Fruit fly (Drosophila melanogaster) whole organism, embryonic: ENCODE data around the gene CG33773.

Source experiments
- Antp ChIP-seq: fragments of 200-800 bp; sonication (Bioruptor generic); optimal IDR thresholded peaks from 3 replicates; lab custom pipeline; 2016; ENCODE audit warnings: missing biosample characterization, missing genetic modification characterization
- CG10366 ChIP-seq: fragments of 200-800 bp; sonication (Bioruptor generic); IDR thresholded peaks from 2 replicates; pipeline ENCODE4 v1.3.6; 2022; ENCODE audit warnings: missing biosample characterization, missing genetic modification characterization
- CG10654 ChIP-seq: fragments of 200-800 bp; sonication (Bioruptor generic); optimal IDR thresholded peaks from 2 replicates; lab custom pipeline; 2016; ENCODE audit warnings: missing biosample characterization, missing genetic modification characterization
- CG11085 ChIP-seq: fragments of 200-800 bp; sonication (Bioruptor generic); IDR thresholded peaks from 2 replicates; pipeline ENCODE4 v1.3.6; 2022; ENCODE audit warnings: missing biosample characterization, missing genetic modification characterization
- CG13123 ChIP-seq: fragments of 200-800 bp; sonication (Bioruptor generic); optimal IDR thresholded peaks from 2 replicates; lab custom pipeline; 2016; ENCODE audit warnings: missing biosample characterization, missing genetic modification characterization
- CG17328 ChIP-seq: fragments of 200-800 bp; sonication (Bioruptor generic); IDR thresholded peaks from 2 replicates; pipeline ENCODE4 v1.3.6; 2022; ENCODE audit warnings: missing biosample characterization, missing genetic modification characterization
- CG17568 ChIP-seq: fragments of 200-800 bp; sonication (Bioruptor generic); optimal IDR thresholded peaks from 2 replicates; lab custom pipeline; 2018; ENCODE audit warnings: missing biosample characterization, mild to moderate bottlenecking, missing genetic modification characterization, moderate library complexity
- CG3281 ChIP-seq: fragments of 200-800 bp; sonication (Bioruptor generic); optimal IDR thresholded peaks from 3 replicates; lab custom pipeline; 2017; ENCODE audit warnings: missing biosample characterization, mild to moderate bottlenecking, missing genetic modification characterization
- CG4707 ChIP-seq: fragments of 200-800 bp; sonication (Bioruptor generic); optimal IDR thresholded peaks from 2 replicates; lab custom pipeline; 2018; ENCODE audit warnings: missing biosample characterization, mild to moderate bottlenecking, missing genetic modification characterization, moderate library complexity
- CG4820 ChIP-seq: fragments of 200-800 bp; sonication (Bioruptor generic); optimal IDR thresholded peaks from 3 replicates; lab custom pipeline; 2016; ENCODE audit warnings: missing biosample characterization, missing genetic modification characterization
- CG6175 ChIP-seq: fragments of 200-800 bp; sonication (Bioruptor generic); IDR thresholded peaks from 3 replicates; pipeline ENCODE4 v1.3.6; 2022; ENCODE audit warnings: missing biosample characterization, missing genetic modification characterization
- CG6791 ChIP-seq: fragments of 200-800 bp; sonication (Bioruptor generic); IDR thresholded peaks from 3 replicates; pipeline ENCODE4 v1.3.6; 2022; ENCODE audit warnings: missing biosample characterization, missing genetic modification characterization; ENCODE audit not compliant: partially characterized antibody
- CG6854 ChIP-seq: fragments of 200-800 bp; sonication (Bioruptor generic); optimal IDR thresholded peaks from 3 replicates; lab custom pipeline; 2017; ENCODE audit warnings: missing biosample characterization, mild to moderate bottlenecking, missing genetic modification characterization
- CG7271 ChIP-seq: fragments of 200-800 bp; sonication (Bioruptor generic); optimal IDR thresholded peaks from 2 replicates; lab custom pipeline; 2018; ENCODE audit warnings: missing biosample characterization, mild to moderate bottlenecking, missing genetic modification characterization, moderate library complexity
- CG7963 ChIP-seq: fragments of 200-800 bp; sonication (Bioruptor generic); IDR thresholded peaks from 3 replicates; pipeline ENCODE4 v1.3.6; 2022; ENCODE audit warnings: missing biosample characterization, missing genetic modification characterization; ENCODE audit not compliant: partially characterized antibody
- CG8290 ChIP-seq, 3 experiments: fragments of 200-800 bp; sonication (Bioruptor generic); optimal IDR thresholded peaks; 2 replicates each; lab custom pipeline; 2016 to 2019; ENCODE audit warnings: missing biosample characterization in 3 of 3, missing genetic modification characterization in 3 of 3, mild to moderate bottlenecking in 2 of 3, moderate library complexity in 1 of 3
- CG8924 ChIP-seq: fragments of 200-800 bp; optimal IDR thresholded peaks from 3 replicates; lab custom pipeline; 2019; ENCODE audit warnings: missing biosample characterization, mild to moderate bottlenecking, missing genetic modification characterization, moderate library complexity
- CHES-1-like ChIP-seq: fragments of 200-800 bp; sonication (Bioruptor generic); optimal IDR thresholded peaks from 2 replicates; lab custom pipeline; 2016; ENCODE audit warnings: missing biosample characterization, missing genetic modification characterization
- Dek ChIP-seq: fragments of 200-800 bp; sonication (Bioruptor generic); optimal IDR thresholded peaks from 3 replicates; lab custom pipeline; 2019; ENCODE audit warnings: missing biosample characterization, mild to moderate bottlenecking, missing genetic modification characterization, moderate library complexity
- Doc3 ChIP-seq: fragments of 200-800 bp; sonication (Bioruptor generic); IDR thresholded peaks from 3 replicates; pipeline ENCODE4 v1.3.6; 2022; ENCODE audit warnings: missing biosample characterization, missing genetic modification characterization; ENCODE audit not compliant: partially characterized antibody
- HHEX ChIP-seq: fragments of 200-800 bp; sonication (Bioruptor generic); optimal IDR thresholded peaks from 3 replicates; lab custom pipeline; 2017; ENCODE audit warnings: missing biosample characterization, mild to moderate bottlenecking, missing genetic modification characterization, missing genetic modification reagents
- HmgZ ChIP-seq: fragments of 200-800 bp; sonication (Bioruptor generic); optimal IDR thresholded peaks from 2 replicates; lab custom pipeline; 2018; ENCODE audit warnings: missing biosample characterization, mild to moderate bottlenecking, missing genetic modification characterization
- Hsf ChIP-seq: fragments of 200-800 bp; sonication (Bioruptor generic); optimal IDR thresholded peaks from 3 replicates; lab custom pipeline; 2016; ENCODE audit warnings: missing biosample characterization, missing genetic modification characterization
- Lim3 ChIP-seq: fragments of 200-800 bp; sonication (Bioruptor generic); IDR thresholded peaks from 2 replicates; pipeline ENCODE4 v1.3.6; 2022; ENCODE audit warnings: missing biosample characterization, missing genetic modification characterization
- Mad ChIP-seq: fragments of 200-800 bp; sonication (Bioruptor generic); optimal IDR thresholded peaks from 2 replicates; lab custom pipeline; 2016; ENCODE audit warnings: missing biosample characterization, missing genetic modification characterization
- Sin3A ChIP-seq: fragments of >200 bp; optimal IDR thresholded peaks from 2 replicates; lab custom pipeline; 2018
- YL-1 ChIP-seq: fragments of 200-800 bp; sonication (Bioruptor generic); optimal IDR thresholded peaks from 3 replicates; lab custom pipeline; 2017; ENCODE audit warnings: missing biosample characterization, mild to moderate bottlenecking, missing genetic modification characterization
- amos ChIP-seq: fragments of 200-800 bp; sonication (Bioruptor generic); IDR thresholded peaks from 2 replicates; pipeline ENCODE4 v1.3.6; 2022; ENCODE audit warnings: missing biosample characterization, missing genetic modification characterization; ENCODE audit not compliant: partially characterized antibody
- crp ChIP-seq, 2 experiments: fragments of 200-800 bp; sonication (Bioruptor generic); optimal IDR thresholded peaks; 2 replicates in 1 of 2; 3 replicates in 1 of 2; lab custom pipeline; 2017; ENCODE audit warnings: missing biosample characterization in 2 of 2, missing genetic modification characterization in 2 of 2, mild to moderate bottlenecking in 1 of 2, moderate library complexity in 1 of 2
- ftz-f1 ChIP-seq: fragments of 200-800 bp; sonication (Bioruptor generic); optimal IDR thresholded peaks from 2 replicates; lab custom pipeline; 2016; ENCODE audit warnings: missing biosample characterization, missing genetic modification characterization
- gem ChIP-seq: fragments of 200-800 bp; sonication (Bioruptor generic); optimal IDR thresholded peaks from 2 replicates; lab custom pipeline; 2019; ENCODE audit warnings: missing biosample characterization, mild to moderate bottlenecking, missing genetic modification characterization, moderate library complexity
- hbn ChIP-seq: fragments of 200-800 bp; sonication (Bioruptor generic); IDR thresholded peaks from 2 replicates; pipeline ENCODE4 v1.3.6; 2022; ENCODE audit warnings: missing biosample characterization, missing genetic modification characterization; ENCODE audit not compliant: partially characterized antibody
- ind ChIP-seq: fragments of 200-800 bp; sonication (Bioruptor generic); optimal IDR thresholded peaks from 3 replicates; lab custom pipeline; 2016; ENCODE audit warnings: missing biosample characterization, missing genetic modification characterization
- kay ChIP-seq: fragments of 200-800 bp; sonication (Bioruptor generic); optimal IDR thresholded peaks from 2 replicates; lab custom pipeline; 2016; ENCODE audit warnings: missing biosample characterization, missing genetic modification characterization
- knrl ChIP-seq: fragments of 200-800 bp; sonication (Bioruptor generic); IDR thresholded peaks from 3 replicates; pipeline ENCODE4 v1.3.6; 2022; ENCODE audit warnings: missing biosample characterization, missing genetic modification characterization; ENCODE audit not compliant: partially characterized antibody
- lbe ChIP-seq: fragments of 200-800 bp; sonication (Bioruptor generic); optimal IDR thresholded peaks from 2 replicates; lab custom pipeline; 2016; ENCODE audit warnings: missing biosample characterization, mild to moderate bottlenecking, missing genetic modification characterization
- org-1 ChIP-seq: fragments of 200-800 bp; sonication (Bioruptor generic); optimal IDR thresholded peaks from 2 replicates; lab custom pipeline; 2017; ENCODE audit warnings: missing biosample characterization, missing genetic modification characterization
- pita ChIP-seq: fragments of 200-800 bp; sonication (Bioruptor generic); optimal IDR thresholded peaks from 2 replicates; lab custom pipeline; 2017; ENCODE audit warnings: missing biosample characterization, mild to moderate bottlenecking, missing genetic modification characterization
- pnt ChIP-seq: fragments of 200-800 bp; sonication (Bioruptor generic); optimal IDR thresholded peaks from 3 replicates; lab custom pipeline; 2016; ENCODE audit warnings: missing biosample characterization, missing genetic modification characterization
- stwl ChIP-seq: fragments of 200-800 bp; sonication (Bioruptor generic); optimal IDR thresholded peaks from 3 replicates; lab custom pipeline; 2018; ENCODE audit warnings: missing biosample characterization, mild to moderate bottlenecking, missing genetic modification characterization, moderate library complexity
- usp ChIP-seq: fragments of >200 bp; optimal IDR thresholded peaks from 2 replicates; lab custom pipeline; 2017; ENCODE audit warnings: missing biosample characterization, missing genetic modification characterization
- zen ChIP-seq: fragments of 200-800 bp; sonication (Bioruptor generic); optimal IDR thresholded peaks from 3 replicates; lab custom pipeline; 2018; ENCODE audit warnings: missing biosample characterization, mild to moderate bottlenecking, missing genetic modification characterization, moderate library complexity
- zfh1 ChIP-seq: fragments of 200-800 bp; sonication (Bioruptor generic); IDR thresholded peaks from 3 replicates; pipeline ENCODE4 v1.3.6; 2022; ENCODE audit warnings: missing biosample characterization, missing genetic modification characterization

Gene CG33773

dm6 chr3R:31059807-31060707, 24.9 kb downstream of the CG33773 start (continued):
- no peak for TF ChIP-seq CG17568 (GFP tag; lab: Kevin White, UChicago)

DNA sequence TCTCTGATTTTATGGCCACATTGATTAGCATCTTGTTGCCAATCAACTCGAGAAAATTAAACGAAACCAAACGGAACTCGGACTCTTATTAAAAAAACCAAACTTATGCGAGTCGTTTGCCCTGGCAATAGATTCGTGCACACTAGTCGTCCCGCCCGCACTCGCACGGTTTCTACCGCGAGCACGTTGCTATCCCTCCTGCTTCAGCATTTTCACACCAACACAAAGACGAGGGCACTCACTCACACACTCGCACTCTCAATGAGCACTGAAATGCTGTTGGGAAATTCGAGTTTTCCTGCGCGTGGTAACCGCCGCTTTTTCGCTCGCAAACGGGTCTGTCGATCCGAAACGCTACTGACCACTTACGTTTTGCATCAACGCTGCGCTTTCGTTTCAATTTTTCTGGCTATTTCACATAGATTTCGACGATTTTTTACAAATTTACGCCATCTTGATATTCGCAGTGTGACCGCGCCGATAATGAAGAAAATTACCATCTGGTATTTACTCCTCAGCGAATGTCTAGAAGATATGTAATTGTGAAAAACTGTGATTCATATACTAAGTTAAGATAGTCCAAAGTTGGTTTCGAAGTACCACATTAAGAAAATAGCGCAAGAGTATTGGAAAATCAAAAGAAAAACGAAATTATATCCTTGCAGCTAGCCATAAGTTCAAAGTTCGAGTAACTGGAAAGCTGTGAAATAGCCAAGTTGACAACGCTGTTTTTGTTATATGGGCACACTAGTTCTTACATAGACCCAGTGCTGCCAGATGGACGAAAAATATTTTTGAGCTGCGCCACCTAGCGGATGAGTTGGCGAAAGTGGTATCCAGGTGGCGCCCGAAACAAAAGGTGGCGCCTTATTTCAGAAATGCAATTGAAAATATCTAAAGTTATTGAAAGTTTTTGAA, 25.8 kb downstream of the CG33773 start, which contains the start of gene dco:
Gene dco (minus strand): TSS at position 503 of the 918 bp plus-strand sequence.
- TF ChIP-seq gem (tag; lab: Kevin White, UChicago): peak; percentile 59
- TF ChIP-seq CG10366 (GFP tag; lab: Robert Waterston, UW): peak; percentile 76
- peak; percentile 68 for TF ChIP-seq kay (GFP tag; lab: Kevin White, UChicago)
- no peak for TF ChIP-seq hbn
- TF ChIP-seq CG6854: no peak
- TF ChIP-seq CG7963 (GFP tag; lab: Robert Waterston, UW): no peak
- TF ChIP-seq pnt (GFP tag; lab: Kevin White, UChicago): peak; percentile 90
- TF ChIP-seq CHES-1-like (GFP tag; lab: Kevin White, UChicago): no peak
- peak; percentile 84 for TF ChIP-seq Sin3A (lab: Kevin White, UChicago)
- TF ChIP-seq lbe (GFP tag; lab: Kevin White, UChicago): peak; percentile 8
- TF ChIP-seq ind (GFP tag; lab: Kevin White, UChicago): peak; percentile 85
- peak; percentile 79 for TF ChIP-seq zen (tag; lab: Kevin White, UChicago)
- peak; percentile 9 for TF ChIP-seq CG3281 (GFP tag; lab: Kevin White, UChicago)
- peak; percentile 77 for TF ChIP-seq stwl (tag; lab: Kevin White, UChicago)
- peak; percentile 73 for TF ChIP-seq Antp (GFP tag; lab: Kevin White, UChicago)
- TF ChIP-seq CG17328: peak; percentile 69
- peak; percentile 67 for TF ChIP-seq HHEX (GFP tag; lab: Kevin White, UChicago)
- TF ChIP-seq CG4820: peak; percentile 72
- peak; percentile 77 for TF ChIP-seq CG8290 (GFP tag; optimal IDR thresholded peaks at IDR 0.05; lab: Kevin White, UChicago)
- peak in 1 of 2 experiments; percentile 76 for TF ChIP-seq CG8290 (tag; optimal IDR thresholded peaks at IDR 0.05; lab: Kevin White, UChicago)
- peak; percentile 29 for TF ChIP-seq HmgZ (tag; lab: Kevin White, UChicago)
- peak in 1 of 2 experiments; percentile 14 for TF ChIP-seq crp (GFP tag; optimal IDR thresholded peaks at IDR 0.05; lab: Kevin White, UChicago)
- TF ChIP-seq Dek (tag; lab: Kevin White, UChicago): peak; percentile 53
- TF ChIP-seq CG6175 (GFP tag; lab: Robert Waterston, UW): peak; percentile 19; the same call in 1 of the 3 replicates
- no peak for TF ChIP-seq CG7271 (tag; lab: Kevin White, UChicago)
- TF ChIP-seq ftz-f1: peak; percentile 21
- peak; percentile 60 for TF ChIP-seq Mad (GFP tag; lab: Kevin White, UChicago)
- 0 out of 3 replicates have a peak, but pooled peaks have one; percentile 34 for TF ChIP-seq CG6791
- TF ChIP-seq Hsf (GFP tag; lab: Kevin White, UChicago): peak; percentile 79
- TF ChIP-seq pita (GFP tag; lab: Kevin White, UChicago): peak; percentile 22
- TF ChIP-seq CG11085 (GFP tag; lab: Robert Waterston, UW): peak; percentile 82
- TF ChIP-seq Lim3: no peak
- peak; percentile 73 for TF ChIP-seq CG10654 (GFP tag; lab: Kevin White, UChicago)
- peak; percentile 51 for TF ChIP-seq amos (GFP tag; lab: Robert Waterston, UW)
- TF ChIP-seq CG8924 (tag; lab: Kevin White, UChicago): peak; percentile 59
- no peak for TF ChIP-seq CG4707 (GFP tag; lab: Kevin White, UChicago)
- TF ChIP-seq org-1 (GFP tag; lab: Kevin White, UChicago): no peak
- peak; percentile 89 for TF ChIP-seq zfh1 (GFP tag; lab: Robert Waterston, UW)
- no peak for TF ChIP-seq usp (GFP tag; lab: Kevin White, UChicago)
- TF ChIP-seq CG13123: peak; percentile 46
- TF ChIP-seq Doc3 (GFP tag; lab: Robert Waterston, UW): no peak
- TF ChIP-seq YL-1: peak; percentile 89
- peak; percentile 22; the same call in 1 of the 3 replicates for TF ChIP-seq knrl
